Worm (Caenorhabditis elegans) whole organism, late embryonic: ENCODE results near the gene cwp-3.

ENCODE experiments used
- C08G9.2 ChIP-seq: sonication (generic microtip); optimal IDR thresholded peaks from 2 replicates; lab custom pipeline; 2016; ENCODE audit warnings: mild to moderate bottlenecking, missing genetic modification characterization, moderate library complexity, missing compliant biosample characterization
- T23F11.4 ChIP-seq: fragments of 200-800 bp; sonication (Bioruptor generic); optimal IDR thresholded peaks from 2 replicates; lab custom pipeline; 2018; ENCODE audit warnings: mild to moderate bottlenecking, missing genetic modification characterization, missing compliant biosample characterization
- ahr-1 ChIP-seq: sonication (generic microtip); optimal IDR thresholded peaks from 2 replicates; lab custom pipeline; 2016; ENCODE audit warnings: missing genetic modification characterization, missing compliant biosample characterization
- ama-1 ChIP-seq: fragments of 150-350 bp; optimal IDR thresholded peaks from 2 replicates; lab custom pipeline; 2014
- ceh-2 ChIP-seq: sonication (generic microtip); optimal IDR thresholded peaks from 2 replicates; lab custom pipeline; 2016; ENCODE audit warnings: missing genotype, missing genetic modification characterization, missing compliant biosample characterization
- ceh-22 ChIP-seq: sonication (generic microtip); optimal IDR thresholded peaks from 2 replicates; lab custom pipeline; 2017; ENCODE audit warnings: missing biosample characterization, missing genetic modification characterization
- ceh-24 ChIP-seq: sonication (generic microtip); optimal IDR thresholded peaks from 2 replicates; lab custom pipeline; 2016; ENCODE audit warnings: mild to moderate bottlenecking, missing genetic modification characterization, missing compliant biosample characterization
- ceh-31 ChIP-seq: sonication (generic microtip); optimal IDR thresholded peaks from 2 replicates; lab custom pipeline; 2016; ENCODE audit warnings: missing genetic modification characterization, missing compliant biosample characterization
- ceh-45 ChIP-seq: fragments of 200-800 bp; sonication (Bioruptor generic); IDR thresholded peaks from 2 replicates; pipeline ENCODE4 v1.3.6; 2022; ENCODE audit warnings: missing genetic modification reagents, missing genetic modification characterization, missing compliant biosample characterization
- ceh-9 ChIP-seq: sonication (generic microtip); optimal IDR thresholded peaks from 2 replicates; lab custom pipeline; 2016; ENCODE audit warnings: mild to moderate bottlenecking, missing genetic modification characterization, inconsistent platforms, missing compliant biosample characterization
- che-1 ChIP-seq: sonication (generic microtip); optimal IDR thresholded peaks from 2 replicates; lab custom pipeline; 2016; ENCODE audit warnings: mild to moderate bottlenecking, missing genetic modification characterization, missing compliant biosample characterization
- dve-1 ChIP-seq: sonication (generic microtip); optimal IDR thresholded peaks from 2 replicates; lab custom pipeline; 2017; ENCODE audit warnings: antibody characterized with exemption, mild to moderate bottlenecking, missing genetic modification characterization, missing compliant biosample characterization
- elt-2 ChIP-seq: sonication (generic microtip); optimal IDR thresholded peaks from 2 replicates; lab custom pipeline; 2016; ENCODE audit warnings: missing genetic modification reagents, missing genetic modification characterization, missing compliant biosample characterization
- elt-4 ChIP-seq: sonication (generic microtip); optimal IDR thresholded peaks from 2 replicates; lab custom pipeline; 2016; ENCODE audit warnings: missing genetic modification characterization, missing compliant biosample characterization
- ets-4 ChIP-seq: sonication (generic microtip); optimal IDR thresholded peaks from 2 replicates; lab custom pipeline; 2016; ENCODE audit warnings: missing genetic modification characterization, missing compliant biosample characterization
- eyg-1 ChIP-seq: sonication (generic microtip); optimal IDR thresholded peaks from 2 replicates; lab custom pipeline; 2016; ENCODE audit warnings: missing genotype, missing genetic modification characterization, missing compliant biosample characterization
- fkh-6 ChIP-seq: sonication (generic microtip); optimal IDR thresholded peaks from 2 replicates; lab custom pipeline; 2016; ENCODE audit warnings: missing genetic modification characterization, missing compliant biosample characterization
- gmeb-2 ChIP-seq: sonication (generic microtip); optimal IDR thresholded peaks from 2 replicates; lab custom pipeline; 2016; ENCODE audit warnings: missing genetic modification characterization, inconsistent platforms, missing compliant biosample characterization
- hlh-15 ChIP-seq: sonication (generic microtip); optimal IDR thresholded peaks from 2 replicates; lab custom pipeline; 2016; ENCODE audit warnings: missing genetic modification characterization, missing compliant biosample characterization
- hlh-6 ChIP-seq: sonication (generic microtip); optimal IDR thresholded peaks from 2 replicates; lab custom pipeline; 2016; ENCODE audit warnings: missing genotype, missing genetic modification characterization, missing compliant biosample characterization
- hlh-8 ChIP-seq: sonication (generic microtip); optimal IDR thresholded peaks from 2 replicates; lab custom pipeline; 2016; ENCODE audit warnings: missing genotype, missing genetic modification characterization, missing compliant biosample characterization
- lim-6 ChIP-seq: sonication (generic microtip); optimal IDR thresholded peaks from 2 replicates; lab custom pipeline; 2016; ENCODE audit warnings: missing genetic modification characterization, missing compliant biosample characterization
- mec-3 ChIP-seq: sonication (generic microtip); optimal IDR thresholded peaks from 2 replicates; lab custom pipeline; 2016; ENCODE audit warnings: borderline replicate concordance, missing genetic modification characterization, missing compliant biosample characterization
- nhr-11 ChIP-seq: fragments of 150-350 bp; optimal IDR thresholded peaks from 2 replicates; lab custom pipeline; 2014; ENCODE audit warnings: missing biosample characterization, missing genetic modification characterization
- nhr-232 ChIP-seq: sonication (generic microtip); optimal IDR thresholded peaks from 2 replicates; lab custom pipeline; 2016; ENCODE audit warnings: missing genetic modification characterization, missing compliant biosample characterization
- pat-9 ChIP-seq: fragments of 200-800 bp; sonication (Bioruptor generic); optimal IDR thresholded peaks from 2 replicates; lab custom pipeline; 2018; ENCODE audit warnings: mild to moderate bottlenecking, missing genetic modification characterization, moderate library complexity, missing compliant biosample characterization
- pha-4 ChIP-seq: fragments of 150-350 bp; optimal IDR thresholded peaks from 2 replicates; lab custom pipeline; 2018; ENCODE audit warnings: missing biosample characterization, missing genetic modification reagents, missing genetic modification characterization
- pqm-1 ChIP-seq: sonication (generic microtip); optimal IDR thresholded peaks from 2 replicates; lab custom pipeline; 2016; ENCODE audit warnings: missing genetic modification characterization, missing compliant biosample characterization
- pros-1 ChIP-seq: fragments of 150-350 bp; optimal IDR thresholded peaks from 2 replicates; lab custom pipeline; 2014; ENCODE audit warnings: missing biosample characterization, missing genetic modification reagents, missing genetic modification characterization
- ref-2 ChIP-seq: sonication (generic microtip); optimal IDR thresholded peaks from 2 replicates; lab custom pipeline; 2016; ENCODE audit warnings: missing genetic modification characterization, missing compliant biosample characterization
- rnt-1 ChIP-seq: sonication (generic microtip); optimal IDR thresholded peaks from 2 replicates; lab custom pipeline; 2016; ENCODE audit warnings: missing genetic modification characterization, missing compliant biosample characterization
- syd-9 ChIP-seq: sonication (generic microtip); optimal IDR thresholded peaks from 2 replicates; lab custom pipeline; 2016; ENCODE audit warnings: mild to moderate bottlenecking, missing genetic modification characterization, moderate library complexity, missing compliant biosample characterization
- tbx-2 ChIP-seq: sonication (generic microtip); optimal IDR thresholded peaks from 2 replicates; lab custom pipeline; 2016; ENCODE audit warnings: missing genetic modification characterization, missing compliant biosample characterization
- unc-3 ChIP-seq, 2 experiments: fragments of 200-800 bp in 1 of 2; sonication (Bioruptor generic) in 1 of 2; sonication (generic microtip) in 1 of 2; conservative IDR thresholded peaks in 1 of 2; optimal IDR thresholded peaks in 1 of 2; 2 replicates each; pipeline versions ENCODE4 v1.3.6 to Lab custom; 2016 to 2022; ENCODE audit warnings: missing compliant biosample characterization in 2 of 2, missing genetic modification characterization in 2 of 2, missing genetic modification reagents in 1 of 2
- unc-42 ChIP-seq: sonication (generic microtip); optimal IDR thresholded peaks from 2 replicates; lab custom pipeline; 2016; ENCODE audit warnings: missing genotype, missing genetic modification characterization, missing compliant biosample characterization
- unc-55 ChIP-seq: sonication (generic microtip); optimal IDR thresholded peaks from 2 replicates; lab custom pipeline; 2017; ENCODE audit warnings: missing biosample characterization, missing genetic modification reagents, missing genetic modification characterization
- unc-86 ChIP-seq: sonication (generic microtip); optimal IDR thresholded peaks from 2 replicates; lab custom pipeline; 2016; ENCODE audit warnings: missing genetic modification characterization, missing compliant biosample characterization
- zip-5 ChIP-seq: sonication (generic microtip); optimal IDR thresholded peaks from 2 replicates; lab custom pipeline; 2016; ENCODE audit warnings: missing genetic modification characterization, missing compliant biosample characterization
- ztf-16 ChIP-seq: sonication (generic microtip); optimal IDR thresholded peaks from 2 replicates; lab custom pipeline; 2017; ENCODE audit warnings: missing genetic modification characterization, missing compliant biosample characterization

cwp-3 gene

DNA sequence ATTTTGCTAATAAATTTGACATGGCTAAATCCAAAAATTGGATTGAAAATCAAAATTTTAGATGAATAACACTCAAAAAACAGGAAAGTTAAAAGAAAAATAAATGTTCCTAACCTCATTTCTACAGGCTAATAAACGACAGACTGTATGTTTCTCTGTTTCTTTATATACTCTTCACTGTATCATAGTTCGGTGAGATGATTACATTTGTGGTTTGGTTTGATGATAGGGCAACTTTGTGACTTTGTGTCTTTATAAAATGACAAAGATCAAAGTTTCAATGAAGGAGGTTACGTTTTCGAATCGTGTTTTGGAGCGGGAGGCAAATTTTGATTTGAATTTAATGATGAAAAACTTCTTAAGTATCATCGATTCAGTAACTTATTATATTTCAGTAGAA is 46.8 kb downstream of the cwp-3 start, which contains the start of gene ugt-12:
ugt-12 (minus strand) TSS at position 153 of the 400 bp plus-strand sequence.
- TF ChIP-seq ama-1 (lab: Kevin White, UChicago) (no peak), ceh-22 (tag; lab: Kevin White, UChicago) (no peak), dve-1 (no peak), ceh-9 (tag; lab: Kevin White, UChicago) (no peak), lim-6 (tag; lab: Kevin White, UChicago) (no peak), nhr-232 (tag; lab: Kevin White, UChicago) (no peak), pqm-1 (tag; lab: Kevin White, UChicago) (no peak)

DNA sequence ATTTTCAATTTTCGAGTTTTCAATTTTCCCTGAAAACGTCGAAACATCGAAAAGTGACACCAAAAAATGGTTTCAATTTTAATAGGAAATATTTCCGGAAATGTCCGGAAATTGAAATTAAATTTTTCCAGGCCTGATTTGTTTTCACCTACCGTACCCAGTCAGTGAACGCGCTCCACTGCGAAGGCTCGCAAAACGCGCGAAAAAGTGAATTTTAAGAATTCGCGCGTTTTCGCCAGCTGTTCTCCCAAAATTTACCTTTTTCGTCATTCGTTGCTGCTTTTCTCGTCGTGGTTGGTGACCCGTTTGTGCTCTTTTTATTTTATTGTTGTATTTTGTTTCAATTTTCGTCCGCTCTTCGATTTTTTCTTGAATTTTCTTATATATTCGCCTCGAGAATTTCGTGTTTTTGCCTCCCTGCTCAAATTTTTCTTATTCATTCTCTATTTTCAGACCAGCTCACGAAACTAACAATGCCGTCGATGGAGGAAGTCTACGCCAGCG is 47.4 kb downstream of the cwp-3 start, which contains the start of gene T19H12.2:
T19H12.2 (plus strand) TSS at position 454 of the 504 bp plus-strand sequence.
- TF ChIP-seq ztf-16 (tag; lab: Kevin White, UChicago) (no peak), pqm-1 (tag; lab: Kevin White, UChicago) (no peak), unc-42 (tag; lab: Kevin White, UChicago) (no peak), unc-3 (GFP tag; conservative IDR thresholded peaks at IDR 0.05; lab: Robert Waterston, UW) (no peak), unc-3 (tag; optimal IDR thresholded peaks at IDR 0.05; lab: Kevin White, UChicago) (no peak), ahr-1 (tag; lab: Kevin White, UChicago) (no peak), nhr-232 (tag; lab: Kevin White, UChicago) (no peak), elt-2 (tag; lab: Kevin White, UChicago) (no peak), zip-5 (tag; lab: Kevin White, UChicago) (no peak), nhr-11 (tag; lab: Kevin White, UChicago) (no peak), pat-9 (tag; lab: Kevin White, UChicago) (no peak), rnt-1 (no peak), ceh-45 (no peak)
- TF ChIP-seq, all 69 proteins: peak for 0

DNA sequence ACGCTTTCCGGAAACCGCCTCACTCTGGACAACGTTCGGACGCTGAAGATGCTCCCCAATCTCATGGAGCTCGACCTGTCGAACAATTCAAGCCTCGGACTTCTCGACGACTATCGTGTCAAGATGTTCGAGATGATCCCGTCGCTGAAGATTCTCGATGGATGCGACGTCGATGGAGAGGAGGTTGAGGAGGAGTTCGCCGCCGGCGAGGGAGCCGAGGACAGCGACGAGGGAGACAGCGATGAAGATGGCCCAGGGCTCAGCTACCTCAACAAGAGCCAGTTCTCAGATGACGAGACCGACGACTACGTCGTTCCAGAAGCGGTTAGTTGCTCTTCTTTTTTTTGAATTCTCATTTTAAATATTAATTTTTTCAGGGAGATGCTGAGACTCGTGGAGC is 48.1 kb downstream of the cwp-3 start:
- TF ChIP-seq che-1 (tag; lab: Kevin White, UChicago) (no peak), hlh-8 (no peak), unc-3 (GFP tag; conservative IDR thresholded peaks at IDR 0.05; lab: Robert Waterston, UW) (no peak), unc-3 (tag; optimal IDR thresholded peaks at IDR 0.05; lab: Kevin White, UChicago) (no peak), syd-9 (tag; lab: Kevin White, UChicago) (no peak), hlh-15 (tag; lab: Kevin White, UChicago) (no peak), ceh-24 (tag; lab: Kevin White, UChicago) (no peak), unc-55 (GFP tag; lab: Kevin White, UChicago) (no peak), mec-3 (no peak), ceh-9 (tag; lab: Kevin White, UChicago) (no peak), ceh-45 (no peak), unc-86 (no peak), ref-2 (tag; lab: Kevin White, UChicago) (no peak), hlh-6 (no peak), lim-6 (tag; lab: Kevin White, UChicago) (no peak), elt-2 (tag; lab: Kevin White, UChicago) (no peak), ceh-31 (tag; lab: Kevin White, UChicago) (no peak), ahr-1 (tag; lab: Kevin White, UChicago) (no peak), gmeb-2 (tag; lab: Kevin White, UChicago) (no peak), rnt-1 (no peak)
- TF ChIP-seq, all 69 proteins: peak for 0

DNA sequence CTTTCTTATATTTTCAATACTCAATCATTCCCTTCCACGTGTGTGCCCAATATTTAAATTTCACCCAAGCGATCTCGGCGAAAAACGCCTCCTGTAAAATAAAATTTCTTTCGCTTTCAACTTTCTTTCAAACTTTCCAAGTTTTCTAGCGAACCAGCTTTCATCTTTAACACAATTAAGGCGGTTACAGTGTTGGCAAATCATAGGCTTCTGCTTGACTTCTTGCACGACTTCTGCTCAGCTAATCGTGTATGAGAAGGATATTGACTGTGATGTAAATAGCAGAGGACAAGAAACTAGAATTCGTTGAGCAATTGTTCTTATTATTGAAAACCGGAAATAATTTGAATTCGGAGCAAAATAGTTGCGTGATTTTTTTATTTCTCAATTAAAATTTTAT is 48.7 kb downstream of the cwp-3 start:
- TF ChIP-seq ceh-9 (tag; lab: Kevin White, UChicago) (no peak), T23F11.4 (GFP tag; lab: Kevin White, UChicago) (no peak), pros-1 (no peak), elt-4 (tag; lab: Kevin White, UChicago) (no peak), C08G9.2 (tag; lab: Kevin White, UChicago) (no peak), ets-4 (no peak), eyg-1 (tag; lab: Kevin White, UChicago) (no peak), fkh-6 (tag; lab: Kevin White, UChicago) (no peak), unc-42 (tag; lab: Kevin White, UChicago) (no peak), ceh-2 (tag; lab: Kevin White, UChicago) (no peak), tbx-2 (no peak), pha-4 (tag; lab: Kevin White, UChicago) (no peak)
